3 worm cellular contexts compared by ENCODE assay signal in the genomic region with DNA sequence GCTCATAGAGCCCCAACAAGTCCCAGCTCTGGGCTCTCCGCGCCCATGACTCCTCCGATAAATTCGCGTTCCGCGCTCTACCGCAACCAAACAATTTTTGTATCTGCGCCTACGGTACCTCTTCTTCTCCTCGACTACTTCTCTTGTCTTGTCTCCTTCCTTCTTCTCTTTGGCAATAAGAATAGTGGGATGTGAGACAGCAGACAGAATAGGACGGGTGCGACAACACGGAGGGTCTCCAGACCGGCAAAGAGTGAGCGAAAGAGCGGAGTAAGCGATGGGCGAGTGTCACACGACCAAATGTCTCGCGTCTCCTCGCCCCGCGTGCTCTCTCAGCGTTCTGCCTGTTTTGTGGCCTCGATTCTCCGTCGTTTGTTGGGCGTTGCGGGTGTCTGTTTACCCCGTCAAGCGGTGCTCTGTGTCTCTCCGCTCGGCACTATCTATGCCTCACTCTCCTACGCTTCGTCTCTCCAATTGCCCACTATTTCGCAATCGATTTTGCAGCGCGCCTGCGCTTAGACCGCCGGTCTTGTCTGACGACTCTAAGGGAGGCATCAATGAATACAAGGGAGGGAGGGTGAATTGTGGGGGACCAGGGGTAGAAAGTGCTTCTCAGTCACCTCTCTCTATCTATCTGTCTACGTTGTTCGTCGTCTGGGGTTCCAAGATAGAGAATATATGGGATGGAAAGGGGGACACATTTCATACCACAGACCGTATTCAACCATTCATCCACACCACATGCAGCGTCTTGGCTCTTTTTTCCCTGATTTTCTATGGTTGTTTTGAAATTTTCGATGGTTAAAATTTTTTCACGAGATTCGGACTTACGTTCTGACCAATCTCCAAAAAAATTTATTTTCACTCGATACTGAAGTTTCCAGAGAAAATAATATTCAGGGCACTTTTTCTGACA.
TF ChIP-seq lines count a peak whose summit lies in the region.

A gene (minus strand): TSS at position 256 of the 916 bp plus-strand sequence.

TF ChIP-seq in whole organism, L1 larva, 84 proteins besides CTCF, POLR2A, EP300 and RAD21 (continued from another document and continues in another):
- TF ChIP-seq nhr-28 (tag; optimal IDR thresholded peaks at IDR 0.05; lab: Kevin White, UChicago) (no peak), C04F5.9 (tag; optimal IDR thresholded peaks at IDR 0.05; lab: Kevin White, UChicago) (peak; percentile 34), fkh-10 (GFP tag; optimal IDR thresholded peaks at IDR 0.05; lab: Kevin White, UChicago) (peak; percentile 71), egl-27 (tag; optimal IDR thresholded peaks at IDR 0.05; lab: Kevin White, UChicago) (peak; percentile 23 to 71), swsn-7 (tag; optimal IDR thresholded peaks at IDR 0.05; lab: Kevin White, UChicago) (peak; percentile 94), unc-98 (GFP tag; IDR thresholded peaks at IDR 0.05; lab: Robert Waterston, UW) (no peak), nhr-19 (GFP tag; conservative IDR thresholded peaks at IDR 0.05; lab: Robert Waterston, UW) (peak; percentile 86), sox-4 (tag; optimal IDR thresholded peaks at IDR 0.05; lab: Kevin White, UChicago) (peak; percentile 77), aha-1 (tag; optimal IDR thresholded peaks at IDR 0.05; lab: Kevin White, UChicago) (peak; percentile 26), lin-35 (GFP tag; optimal IDR thresholded peaks at IDR 0.05; lab: Kevin White, UChicago) (peak; percentile 65 to 79), aly-2 (tag; optimal IDR thresholded peaks at IDR 0.05; lab: Kevin White, UChicago) (no peak), pqm-1 (tag; optimal IDR thresholded peaks at IDR 0.05; lab: Kevin White, UChicago) (no peak), nhr-12 (tag; optimal IDR thresholded peaks at IDR 0.05; lab: Kevin White, UChicago) (peak; percentile 20), isw-1 (GFP tag; IDR thresholded peaks at IDR 0.05; lab: Robert Waterston, UW) (peak; percentile 69), xbp-1 (tag; optimal IDR thresholded peaks at IDR 0.05; lab: Kevin White, UChicago) (peak; percentile 85), lir-3 (tag; optimal IDR thresholded peaks at IDR 0.05; lab: Kevin White, UChicago; ENCODE audit: poor library complexity) (peak; percentile 68), zip-4 (GFP tag; optimal IDR thresholded peaks at IDR 0.05; lab: Kevin White, UChicago) (peak; percentile 98), lin-14 (GFP tag; optimal IDR thresholded peaks at IDR 0.05; lab: Kevin White, UChicago) (peak; percentile 96), C16A3.4 (tag; optimal IDR thresholded peaks at IDR 0.05; lab: Kevin White, UChicago) (peak; percentile 9), fos-1 (tag; optimal IDR thresholded peaks at IDR 0.05; lab: Kevin White, UChicago) (peak; percentile 67), sup-37 (GFP tag; optimal IDR thresholded peaks at IDR 0.05; lab: Kevin White, UChicago) (peak; percentile 48), fkh-8 (tag; optimal IDR thresholded peaks at IDR 0.05; lab: Kevin White, UChicago) (peak; percentile 93), ztf-11 (tag; optimal IDR thresholded peaks at IDR 0.05; lab: Kevin White, UChicago) (peak in 1 of 2 experiments; percentile 84), hpl-2 (GFP tag; optimal IDR thresholded peaks at IDR 0.05; lab: Kevin White, UChicago) (no peak), lin-39 (tag; optimal IDR thresholded peaks at IDR 0.05; lab: Kevin White, UChicago) (no peak), lsy-2 (tag; optimal IDR thresholded peaks at IDR 0.05; lab: Kevin White, UChicago) (peak; percentile 65 to 79), unc-86 (tag; optimal IDR thresholded peaks at IDR 0.05; lab: Kevin White, UChicago) (peak; percentile 94), ama-1 (optimal IDR thresholded peaks at IDR 0.05; lab: Kevin White, UChicago) (peak; percentile 74), nhr-77 (tag; optimal IDR thresholded peaks at IDR 0.05; lab: Kevin White, UChicago) (peak; percentile 58), pax-3 (tag; optimal IDR thresholded peaks at IDR 0.05; lab: Kevin White, UChicago) (peak; percentile 86), nhr-47 (tag; optimal IDR thresholded peaks at IDR 0.05; lab: Kevin White, UChicago) (peak; percentile 96), snu-23 (GFP tag; optimal IDR thresholded peaks at IDR 0.05; lab: Kevin White, UChicago) (peak; percentile 97), unc-30 (tag; optimal IDR thresholded peaks at IDR 0.05; lab: Kevin White, UChicago) (no peak), blmp-1 (tag; optimal IDR thresholded peaks at IDR 0.05; lab: Kevin White, UChicago) (peak; percentile 65), ceh-63 (GFP tag; optimal IDR thresholded peaks at IDR 0.05; lab: Kevin White, UChicago) (no peak), hlh-17 (GFP tag; optimal IDR thresholded peaks at IDR 0.05; lab: Kevin White, UChicago; ENCODE audit: borderline replicate concordance) (no peak), nhr-11 (tag; optimal IDR thresholded peaks at IDR 0.05; lab: Kevin White, UChicago) (peak; percentile 77), vab-15 (tag; optimal IDR thresholded peaks at IDR 0.05; lab: Kevin White, UChicago) (no peak), lin-15B (tag; optimal IDR thresholded peaks at IDR 0.05; lab: Kevin White, UChicago) (no peak), irx-1 (tag; optimal IDR thresholded peaks at IDR 0.05; lab: Kevin White, UChicago) (peak; percentile 82)

TF ChIP-seq in whole organism, L3 larva, 47 proteins besides CTCF, POLR2A, EP300 and RAD21 (continued from another document):
- TF ChIP-seq daf-12 (tag; optimal IDR thresholded peaks at IDR 0.05; lab: Kevin White, UChicago) (no peak), skn-1 (tag; optimal IDR thresholded peaks at IDR 0.05; lab: Kevin White, UChicago) (no peak), lsy-12 (tag; optimal IDR thresholded peaks at IDR 0.05; lab: Kevin White, UChicago) (peak; percentile 83), nhr-28 (tag; optimal IDR thresholded peaks at IDR 0.05; lab: Kevin White, UChicago) (no peak), ama-1 (optimal IDR thresholded peaks at IDR 0.05; lab: Kevin White, UChicago) (peak; percentile 49), nhr-23 (tag; optimal IDR thresholded peaks at IDR 0.05; lab: Kevin White, UChicago) (peak; percentile 79), egl-5 (tag; optimal IDR thresholded peaks at IDR 0.05; lab: Kevin White, UChicago) (peak; percentile 82), eor-1 (tag; optimal IDR thresholded peaks at IDR 0.05; lab: Kevin White, UChicago) (peak; percentile 61 to 67), nhr-11 (tag; optimal IDR thresholded peaks at IDR 0.05; lab: Kevin White, UChicago) (peak; percentile 59), ZK546.5 (tag; optimal IDR thresholded peaks at IDR 0.05; lab: Kevin White, UChicago) (no peak), mml-1 (tag; optimal IDR thresholded peaks at IDR 0.05; lab: Kevin White, UChicago) (no peak), lin-15B (tag; optimal IDR thresholded peaks at IDR 0.05; lab: Kevin White, UChicago) (peak; percentile 57), nhr-12 (tag; optimal IDR thresholded peaks at IDR 0.05; lab: Kevin White, UChicago) (no peak), nhr-25 (tag; optimal IDR thresholded peaks at IDR 0.05; lab: Kevin White, UChicago) (peak; percentile 85), sea-2 (GFP tag; optimal IDR thresholded peaks at IDR 0.05; lab: Kevin White, UChicago) (no peak), ztf-4 (tag; optimal IDR thresholded peaks at IDR 0.05; lab: Kevin White, UChicago) (no peak), elt-2 (tag; optimal IDR thresholded peaks at IDR 0.05; lab: Kevin White, UChicago) (peak; percentile 71), nhr-77 (tag; optimal IDR thresholded peaks at IDR 0.05; lab: Kevin White, UChicago) (peak; percentile 20), zag-1 (tag; optimal IDR thresholded peaks at IDR 0.05; lab: Kevin White, UChicago) (no peak), unc-62 (GFP tag; optimal IDR thresholded peaks at IDR 0.05; lab: Kevin White, UChicago) (peak; percentile 42), tbx-2 (tag; optimal IDR thresholded peaks at IDR 0.05; lab: Kevin White, UChicago) (peak; percentile 67), fkh-10 (GFP tag; optimal IDR thresholded peaks at IDR 0.05; lab: Kevin White, UChicago) (peak; percentile 50), ceh-16 (tag; optimal IDR thresholded peaks at IDR 0.05; lab: Kevin White, UChicago) (no peak), fos-1 (tag; optimal IDR thresholded peaks at IDR 0.05; lab: Kevin White, UChicago) (no peak), jun-1 (tag; optimal IDR thresholded peaks at IDR 0.05; lab: Kevin White, UChicago) (peak; percentile 82), lin-39 (tag; optimal IDR thresholded peaks at IDR 0.05; lab: Kevin White, UChicago) (peak; percentile 78), unc-39 (tag; optimal IDR thresholded peaks at IDR 0.05; lab: Kevin White, UChicago) (no peak), ceh-9 (tag; optimal IDR thresholded peaks at IDR 0.05; lab: Kevin White, UChicago) (no peak), egl-27 (tag; optimal IDR thresholded peaks at IDR 0.05; lab: Kevin White, UChicago) (no peak), nhr-76 (tag; optimal IDR thresholded peaks at IDR 0.05; lab: Kevin White, UChicago) (no peak), mdl-1 (tag; optimal IDR thresholded peaks at IDR 0.05; lab: Kevin White, UChicago) (peak; percentile 74)

TF ChIP-seq in whole organism, young adult, 124 proteins besides CTCF, POLR2A, EP300 and RAD21 (continued from another document and continues in another):
- TF ChIP-seq C17E4.6 (GFP tag; IDR thresholded peaks at IDR 0.05; lab: Robert Waterston, UW) (no peak), B0336.3 (GFP tag; IDR thresholded peaks at IDR 0.05; lab: Robert Waterston, UW) (peak; percentile 90), bed-2 (GFP tag; IDR thresholded peaks at IDR 0.05; lab: Robert Waterston, UW) (no peak), ZK185.1 (tag; optimal IDR thresholded peaks at IDR 0.05; lab: Kevin White, UChicago; ENCODE audit: poor library complexity, severe bottlenecking) (no peak), unc-130 (GFP tag; optimal IDR thresholded peaks at IDR 0.05; lab: Kevin White, UChicago) (no peak), nfya-2 (GFP tag; IDR thresholded peaks at IDR 0.05; lab: Robert Waterston, UW) (no peak), ztf-26 (tag; optimal IDR thresholded peaks at IDR 0.05; lab: Kevin White, UChicago) (peak; percentile 79), lin-54 (GFP tag; optimal IDR thresholded peaks at IDR 0.05; lab: Kevin White, UChicago) (peak; percentile 38), tlf-1 (GFP tag; optimal IDR thresholded peaks at IDR 0.05; lab: Kevin White, UChicago) (peak; percentile 32), ztf-18 (tag; optimal IDR thresholded peaks at IDR 0.05; lab: Kevin White, UChicago) (peak; percentile 41), dpff-1 (tag; optimal IDR thresholded peaks at IDR 0.05; lab: Kevin White, UChicago) (no peak), nhr-80 (tag; optimal IDR thresholded peaks at IDR 0.05; lab: Kevin White, UChicago) (peak; percentile 91), Y67H2A.10 (GFP tag; conservative IDR thresholded peaks at IDR 0.05; lab: Robert Waterston, UW) (0 out of 2 replicates have a peak, but pooled peaks have one; percentile 47), xnd-1 (tag; optimal IDR thresholded peaks at IDR 0.05; lab: Kevin White, UChicago) (no peak), mes-4 (tag; optimal IDR thresholded peaks at IDR 0.05; lab: Kevin White, UChicago) (no peak), ceh-100 (GFP tag; IDR thresholded peaks at IDR 0.05; lab: Robert Waterston, UW) (no peak), ztf-25 (GFP tag; IDR thresholded peaks at IDR 0.05; lab: Robert Waterston, UW) (no peak), let-526 (GFP tag; IDR thresholded peaks at IDR 0.05; lab: Robert Waterston, UW) (no peak), ets-4 (GFP tag; optimal IDR thresholded peaks at IDR 0.05; lab: Kevin White, UChicago) (peak; percentile 79), athp-1 (tag; optimal IDR thresholded peaks at IDR 0.05; lab: Kevin White, UChicago) (no peak), F39B2.1 (GFP tag; IDR thresholded peaks at IDR 0.05; lab: Robert Waterston, UW) (no peak), ztf-3 (GFP tag; optimal IDR thresholded peaks at IDR 0.05; lab: Kevin White, UChicago) (peak; percentile 13), pbrm-1 (GFP tag; IDR thresholded peaks at IDR 0.05; lab: Robert Waterston, UW) (peak; percentile 65), Y79H2A.3 (GFP tag; conservative IDR thresholded peaks at IDR 0.05; lab: Robert Waterston, UW) (no peak), mcd-1 (GFP tag; IDR thresholded peaks at IDR 0.05; lab: Robert Waterston, UW) (peak; percentile 75), ceh-40 (GFP tag; IDR thresholded peaks at IDR 0.05; lab: Robert Waterston, UW) (no peak), fkh-3 (tag; optimal IDR thresholded peaks at IDR 0.05; lab: Kevin White, UChicago) (no peak), sea-2 (GFP tag; IDR thresholded peaks at IDR 0.05; lab: Robert Waterston, UW) (0 out of 2 replicates have a peak, but pooled peaks have one; percentile 8), aptf-2 (GFP tag; conservative IDR thresholded peaks at IDR 0.05; lab: Robert Waterston, UW) (no peak), ceh-58 (GFP tag; IDR thresholded peaks at IDR 0.05; lab: Robert Waterston, UW) (no peak), die-1 (tag; optimal IDR thresholded peaks at IDR 0.05; lab: Kevin White, UChicago) (peak; percentile 1), lag-1 (GFP tag; IDR thresholded peaks at IDR 0.05; lab: Robert Waterston, UW) (no peak), akir-1 (GFP tag; optimal IDR thresholded peaks at IDR 0.05; lab: Kevin White, UChicago) (peak; percentile 65), bed-1 (GFP tag; IDR thresholded peaks at IDR 0.05; lab: Robert Waterston, UW) (no peak), egl-18 (GFP tag; IDR thresholded peaks at IDR 0.05; lab: Robert Waterston, UW) (no peak), rec-8 (tag; optimal IDR thresholded peaks at IDR 0.05; lab: Kevin White, UChicago) (no peak), snpc-1.3 (tag; optimal IDR thresholded peaks at IDR 0.05; lab: Kevin White, UChicago; ENCODE audit: insufficient read depth) (no peak), lin-26 (GFP tag; IDR thresholded peaks at IDR 0.05; lab: Robert Waterston, UW) (peak; percentile 46; the same call in 1 of the 2 replicates), tbx-9 (tag; optimal IDR thresholded peaks at IDR 0.05; lab: Kevin White, UChicago; ENCODE audit: borderline replicate concordance) (no peak), madf-6 (GFP tag; IDR thresholded peaks at IDR 0.05; lab: Robert Waterston, UW) (no peak), attf-5 (GFP tag; optimal IDR thresholded peaks at IDR 0.05; lab: Kevin White, UChicago) (peak; percentile 85), F10E7.11 (tag; optimal IDR thresholded peaks at IDR 0.05; lab: Kevin White, UChicago) (no peak), B0019.2 (GFP tag; conservative IDR thresholded peaks at IDR 0.05; lab: Robert Waterston, UW) (no peak), lir-1 (GFP tag; conservative IDR thresholded peaks at IDR 0.05; lab: Robert Waterston, UW) (no peak), sptf-2 (GFP tag; optimal IDR thresholded peaks at IDR 0.05; lab: Kevin White, UChicago) (peak; percentile 86), T07F8.4 (tag; optimal IDR thresholded peaks at IDR 0.05; lab: Kevin White, UChicago) (peak; percentile 31), unc-62 (GFP tag; optimal IDR thresholded peaks at IDR 0.05; lab: Kevin White, UChicago) (no peak), repo-1 (tag; optimal IDR thresholded peaks at IDR 0.05; lab: Kevin White, UChicago) (no peak), F33H1.4 (GFP tag; IDR thresholded peaks at IDR 0.05; lab: Robert Waterston, UW) (no peak), nhr-27 (tag; optimal IDR thresholded peaks at IDR 0.05; lab: Kevin White, UChicago) (no peak), F57A8.1 (GFP tag; optimal IDR thresholded peaks at IDR 0.05; lab: Kevin White, UChicago) (no peak), D2030.7 (GFP tag; IDR thresholded peaks at IDR 0.05; lab: Robert Waterston, UW) (no peak), snpc-1.1 (tag; optimal IDR thresholded peaks at IDR 0.05; lab: Kevin White, UChicago; ENCODE audit: insufficient read depth) (no peak), hlh-12 (tag; optimal IDR thresholded peaks at IDR 0.05; lab: Kevin White, UChicago) (no peak), Y53F4B.3 (GFP tag; IDR thresholded peaks at IDR 0.05; lab: Robert Waterston, UW) (no peak), madf-10 (tag; optimal IDR thresholded peaks at IDR 0.05; lab: Kevin White, UChicago) (peak; percentile 76), snpc-3.4 (tag; optimal IDR thresholded peaks at IDR 0.05; lab: Kevin White, UChicago) (no peak), F55B11.4 (tag; optimal IDR thresholded peaks at IDR 0.05; lab: Kevin White, UChicago; ENCODE audit: borderline replicate concordance, insufficient read depth) (no peak), rpc-1 (optimal IDR thresholded peaks at IDR 0.05; lab: Kevin White, UChicago) (no peak), rpc-1 (tag; optimal IDR thresholded peaks at IDR 0.05; lab: Kevin White, UChicago) (no peak), attf-6 (GFP tag; IDR thresholded peaks at IDR 0.05; lab: Robert Waterston, UW) (no peak)
